Worm (Caenorhabditis elegans): ENCODE data around the gene cfim-2.

cfim-2 gene

DNA sequence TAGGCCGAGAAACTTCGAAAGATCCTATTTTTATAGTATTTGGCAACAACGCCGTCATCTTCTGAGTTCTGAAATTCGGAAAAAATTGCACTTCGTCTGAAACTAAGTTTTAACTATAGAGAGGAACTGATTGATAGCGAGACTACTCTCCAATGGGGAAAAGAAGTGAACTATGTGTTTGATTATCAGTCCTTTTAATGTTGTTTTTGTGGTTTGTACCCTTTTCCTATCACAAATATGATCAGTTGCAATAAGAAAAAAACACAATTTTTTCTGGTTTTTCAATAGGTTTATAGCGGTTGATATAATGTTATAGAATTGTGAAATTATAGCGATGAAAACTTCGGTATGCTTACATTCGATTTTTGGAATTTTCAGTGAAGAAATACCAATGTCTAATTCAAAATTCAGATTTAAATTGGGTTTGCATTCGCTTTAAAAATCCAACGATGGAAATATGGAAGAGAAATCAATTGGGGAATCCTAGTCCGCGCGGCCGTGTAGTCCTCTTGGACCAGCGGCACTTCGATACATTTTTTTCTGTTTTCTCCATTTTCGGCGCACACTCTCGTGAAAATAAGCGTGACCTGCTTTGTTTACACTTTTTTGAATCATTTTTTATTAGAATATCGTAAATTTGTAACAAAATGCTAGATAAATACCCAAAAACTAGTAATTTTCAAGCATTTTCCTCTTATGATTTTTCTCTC, 47.3 kb downstream of the cfim-2 start, which contains the start of gene C53B4.3 (continued):
- TF ChIP-seq repo-1 (tag; optimal IDR thresholded peaks at IDR 0.05) (no peak), ceh-40 (GFP tag; IDR thresholded peaks at IDR 0.05) (peak; percentile 46; the same call in 1 of the 2 replicates), K12H6.12 (tag; optimal IDR thresholded peaks at IDR 0.05) (peak; percentile 40), lin-35 (GFP tag; optimal IDR thresholded peaks at IDR 0.05) (peak in 1 of 3 experiments; percentile 47), T07F8.4 (tag; optimal IDR thresholded peaks at IDR 0.05) (no peak), bed-1 (GFP tag; IDR thresholded peaks at IDR 0.05) (no peak), C06A6.2 (GFP tag; conservative IDR thresholded peaks at IDR 0.05) (no peak), ztf-3 (GFP tag; optimal IDR thresholded peaks at IDR 0.05) (no peak), F10E7.11 (tag; optimal IDR thresholded peaks at IDR 0.05) (no peak), snpc-4 (GFP tag; optimal IDR thresholded peaks at IDR 0.05) (peak; percentile 38), snpc-4 (tag; optimal IDR thresholded peaks at IDR 0.05) (peak in 3 of 4 experiments; percentile 25 to 51 (median 36)), xnd-1 (tag; optimal IDR thresholded peaks at IDR 0.05) (peak; percentile 8), fkh-3 (tag; optimal IDR thresholded peaks at IDR 0.05) (no peak), B0019.2 (GFP tag; conservative IDR thresholded peaks at IDR 0.05) (no peak), hmg-1.2 (GFP tag; IDR thresholded peaks at IDR 0.05) (no peak), attf-6 (GFP tag; IDR thresholded peaks at IDR 0.05) (no peak), him-1 (tag; optimal IDR thresholded peaks at IDR 0.05) (peak; percentile 37), F57A8.1 (GFP tag; optimal IDR thresholded peaks at IDR 0.05) (no peak), unc-62 (GFP tag; optimal IDR thresholded peaks at IDR 0.05) (no peak), lsy-27 (tag; optimal IDR thresholded peaks at IDR 0.05; ENCODE audit: borderline replicate concordance, insufficient read depth) (no peak), athp-1 (tag; optimal IDR thresholded peaks at IDR 0.05) (no peak), ceh-27 (GFP tag; optimal IDR thresholded peaks at IDR 0.05) (peak; percentile 82), ZK185.1 (tag; optimal IDR thresholded peaks at IDR 0.05; ENCODE audit: poor library complexity, severe bottlenecking) (peak; percentile 87), cebp-1 (GFP tag; IDR thresholded peaks at IDR 0.05) (no peak), cebp-1 (tag; optimal IDR thresholded peaks at IDR 0.05) (peak; percentile 47), C17E4.6 (GFP tag; IDR thresholded peaks at IDR 0.05) (no peak), dpff-1 (tag; optimal IDR thresholded peaks at IDR 0.05) (no peak), F37B4.10 (GFP tag; IDR thresholded peaks at IDR 0.05) (no peak), dpl-1 (GFP tag; optimal IDR thresholded peaks at IDR 0.05) (no peak), nfyb-1 (GFP tag; IDR thresholded peaks at IDR 0.05) (no peak), nhr-80 (tag; optimal IDR thresholded peaks at IDR 0.05) (peak; percentile 75), hsf-1 (GFP tag; IDR thresholded peaks at IDR 0.05) (no peak), ceh-91 (GFP tag; IDR thresholded peaks at IDR 0.05) (peak; percentile 24; the same call in 1 of the 2 replicates), unc-130 (GFP tag; optimal IDR thresholded peaks at IDR 0.05) (peak; percentile 49), akir-1 (GFP tag; optimal IDR thresholded peaks at IDR 0.05) (peak; percentile 36), mxl-1 (tag; optimal IDR thresholded peaks at IDR 0.05) (no peak), die-1 (tag; optimal IDR thresholded peaks at IDR 0.05) (no peak), hlh-26 (GFP tag; conservative IDR thresholded peaks at IDR 0.05) (no peak), ekl-4 (GFP tag; IDR thresholded peaks at IDR 0.05) (no peak), pbrm-1 (GFP tag; IDR thresholded peaks at IDR 0.05) (no peak), ztf-22 (GFP tag; optimal IDR thresholded peaks at IDR 0.05) (no peak), ztf-18 (tag; optimal IDR thresholded peaks at IDR 0.05) (no peak), lsl-1 (GFP tag; optimal IDR thresholded peaks at IDR 0.05) (peak; percentile 38), aptf-3 (GFP tag; IDR thresholded peaks at IDR 0.05) (no peak), let-607 (tag; optimal IDR thresholded peaks at IDR 0.05) (peak in 1 of 2 experiments; percentile 55), F22D6.2 (tag; optimal IDR thresholded peaks at IDR 0.05) (no peak), chd-7 (tag; optimal IDR thresholded peaks at IDR 0.05) (no peak), F57C9.4 (tag; optimal IDR thresholded peaks at IDR 0.05) (no peak)
